Fruit fly (Drosophila melanogaster): ENCODE results near the gene CG43732.

DNA sequence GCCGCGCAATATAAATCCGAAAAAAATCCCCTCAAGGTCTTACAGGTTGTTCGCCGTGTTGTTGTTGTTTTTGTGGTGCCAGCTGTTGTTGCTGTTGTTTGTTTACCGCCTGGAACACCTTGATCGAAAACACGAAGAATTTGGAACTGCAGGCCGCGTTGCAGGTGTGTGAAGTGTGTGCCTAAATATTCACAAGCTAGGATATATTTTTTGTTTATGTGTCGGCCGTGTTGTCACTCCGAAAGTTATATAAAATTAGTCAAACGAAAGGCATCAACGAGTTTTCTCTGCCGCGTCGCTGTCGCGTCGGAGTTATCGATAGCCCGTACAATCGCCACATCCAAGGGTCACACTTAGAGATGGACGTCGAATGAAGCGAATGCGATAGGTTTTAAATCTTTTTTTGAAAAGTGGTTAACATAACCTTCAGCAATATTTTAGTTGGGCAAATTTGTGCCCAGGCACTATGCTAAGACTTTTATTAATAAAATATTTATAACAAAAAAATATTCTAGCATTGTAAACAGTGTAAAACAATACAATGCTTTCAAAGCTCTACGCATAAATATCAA, 21.6 kb upstream of the CG43732 start, which contains the start of gene Mpc1:
- TF ChIP-seq Ptx1 (GFP tag; IDR thresholded peaks at IDR 0.05) (no peak), sug (tag; optimal IDR thresholded peaks at IDR 0.05) (peak; percentile 22), lola (GFP tag; optimal IDR thresholded peaks at IDR 0.05) (no peak), NC2β (GFP tag; optimal IDR thresholded peaks at IDR 0.05) (no peak), grau (tag; optimal IDR thresholded peaks at IDR 0.05) (peak; percentile 30), danr (GFP tag; IDR thresholded peaks at IDR 0.05) (no peak)
